Fruit fly (Drosophila melanogaster) whole organism, embryonic: Measurements from ENCODE around the gene beat-IIa.

Experiments
- Aef1 ChIP-seq: fragments of 200-800 bp; sonication (Bioruptor generic); IDR thresholded peaks from 3 replicates; pipeline ENCODE4 v1.3.6; 2022; ENCODE audit warnings: missing biosample characterization, missing genetic modification characterization
- Atf-2 ChIP-seq: fragments of 200-800 bp; sonication (Bioruptor generic); optimal IDR thresholded peaks from 2 replicates; lab custom pipeline; 2016; ENCODE audit warnings: missing biosample characterization, missing genetic modification characterization
- Awh ChIP-seq: fragments of 200-800 bp; sonication (Bioruptor generic); IDR thresholded peaks from 2 replicates; pipeline ENCODE4, ENCODE4 v1.3.6; 2022; ENCODE audit warnings: missing biosample characterization, missing genetic modification characterization
- Bteb2 ChIP-seq: fragments of 200-800 bp; sonication (Bioruptor generic); optimal IDR thresholded peaks from 2 replicates; lab custom pipeline; 2016; ENCODE audit warnings: missing biosample characterization, missing genetic modification characterization
- CG1024 ChIP-seq: fragments of 200-800 bp; sonication (Bioruptor generic); IDR thresholded peaks from 2 replicates; pipeline ENCODE4 v1.3.6; 2022; ENCODE audit warnings: missing biosample characterization, missing genetic modification characterization
- CG10654 ChIP-seq: fragments of 200-800 bp; sonication (Bioruptor generic); optimal IDR thresholded peaks from 2 replicates; lab custom pipeline; 2016; ENCODE audit warnings: missing biosample characterization, missing genetic modification characterization
- CG10979 ChIP-seq: fragments of 200-800 bp; sonication (Bioruptor generic); optimal IDR thresholded peaks from 2 replicates; lab custom pipeline; 2018; ENCODE audit warnings: missing biosample characterization, mild to moderate bottlenecking, missing genetic modification characterization, moderate library complexity
- CG11247 ChIP-seq: fragments of 200-800 bp; sonication (Bioruptor generic); IDR thresholded peaks from 2 replicates; pipeline ENCODE4 v1.3.6; 2022; ENCODE audit warnings: missing biosample characterization, missing genetic modification characterization
- CG12104 ChIP-seq: fragments of 200-800 bp; sonication (Bioruptor generic); optimal IDR thresholded peaks from 3 replicates; lab custom pipeline; 2016; ENCODE audit warnings: missing biosample characterization, missing genetic modification characterization
- CG12236 ChIP-seq: fragments of 200-800 bp; sonication (Bioruptor generic); optimal IDR thresholded peaks from 2 replicates; lab custom pipeline; 2016; ENCODE audit warnings: missing biosample characterization, missing genetic modification characterization
- CG12769 ChIP-seq: fragments of 200-800 bp; sonication (Bioruptor generic); optimal IDR thresholded peaks from 2 replicates; lab custom pipeline; 2019; ENCODE audit warnings: missing biosample characterization, mild to moderate bottlenecking, missing genetic modification characterization, moderate library complexity
- CG14014 ChIP-seq: fragments of 200-800 bp; sonication (Bioruptor generic); IDR thresholded peaks from 2 replicates; pipeline ENCODE4 v1.3.6; 2022; ENCODE audit warnings: missing biosample characterization, missing genetic modification characterization
- CG14710 ChIP-seq: fragments of 200-800 bp; sonication (Bioruptor generic); optimal IDR thresholded peaks from 3 replicates; lab custom pipeline; 2019; ENCODE audit warnings: missing biosample characterization, mild to moderate bottlenecking, missing genetic modification characterization, moderate library complexity
- CG1647 ChIP-seq: fragments of 200-800 bp; sonication (Bioruptor generic); optimal IDR thresholded peaks from 3 replicates; lab custom pipeline; 2016; ENCODE audit warnings: missing biosample characterization, missing genetic modification characterization
- CG16779 ChIP-seq: fragments of 200-800 bp; sonication (Bioruptor generic); IDR thresholded peaks from 2 replicates; pipeline ENCODE4 v1.3.6; 2022; ENCODE audit warnings: missing biosample characterization, missing genetic modification characterization
- CG16813 ChIP-seq: fragments of 200-800 bp; sonication (Bioruptor generic); IDR thresholded peaks from 3 replicates; pipeline ENCODE4 v1.3.6; 2022; ENCODE audit warnings: missing biosample characterization, missing genetic modification characterization; ENCODE audit not compliant: partially characterized antibody
- CG18476 ChIP-seq: fragments of 200-800 bp; sonication (Bioruptor generic); optimal IDR thresholded peaks from 2 replicates; lab custom pipeline; 2016; ENCODE audit warnings: missing biosample characterization, mild to moderate bottlenecking, missing genetic modification characterization
- CG2202 ChIP-seq: fragments of 200-800 bp; sonication (Bioruptor generic); optimal IDR thresholded peaks from 2 replicates; lab custom pipeline; 2018; ENCODE audit warnings: missing biosample characterization, mild to moderate bottlenecking, missing genetic modification characterization
- CG30431 ChIP-seq: fragments of 200-800 bp; sonication (Bioruptor generic); optimal IDR thresholded peaks from 2 replicates; lab custom pipeline; 2017; ENCODE audit warnings: missing biosample characterization, missing genetic modification characterization
- CG31224 ChIP-seq: fragments of 200-800 bp; sonication (Bioruptor generic); IDR thresholded peaks from 2 replicates; pipeline ENCODE4 v1.3.6; 2022; ENCODE audit warnings: missing biosample characterization, missing genetic modification characterization
- CG31365 ChIP-seq: fragments of 200-800 bp; sonication (Bioruptor generic); optimal IDR thresholded peaks from 2 replicates; lab custom pipeline; 2018; ENCODE audit warnings: missing biosample characterization, mild to moderate bottlenecking, missing genetic modification characterization
- CG4282 ChIP-seq: fragments of 200-800 bp; sonication (Bioruptor generic); optimal IDR thresholded peaks from 2 replicates; lab custom pipeline; 2016; ENCODE audit warnings: missing biosample characterization, missing genetic modification characterization
- CG4854 ChIP-seq: fragments of 200-800 bp; sonication (Bioruptor generic); optimal IDR thresholded peaks from 2 replicates; lab custom pipeline; 2016; ENCODE audit warnings: missing biosample characterization, missing genetic modification characterization, inconsistent platforms
- CG5180 ChIP-seq: fragments of 200-800 bp; sonication (Bioruptor generic); optimal IDR thresholded peaks from 3 replicates; lab custom pipeline; 2017; ENCODE audit warnings: missing biosample characterization, missing genetic modification characterization, mild to moderate bottlenecking, moderate library complexity, missing genetic modification reagents
- CG6175 ChIP-seq: fragments of 200-800 bp; sonication (Bioruptor generic); IDR thresholded peaks from 3 replicates; pipeline ENCODE4 v1.3.6; 2022; ENCODE audit warnings: missing biosample characterization, missing genetic modification characterization
- CG6689 ChIP-seq: fragments of 200-800 bp; sonication (Bioruptor generic); IDR thresholded peaks from 2 replicates; pipeline ENCODE4 v1.3.6; 2022; ENCODE audit warnings: missing biosample characterization, missing genetic modification characterization
- CG8944 ChIP-seq: fragments of 200-800 bp; sonication (Bioruptor generic); optimal IDR thresholded peaks from 3 replicates; lab custom pipeline; 2016; ENCODE audit warnings: missing biosample characterization, missing genetic modification characterization
- CG9797 ChIP-seq: fragments of 200-800 bp; sonication (Bioruptor generic); optimal IDR thresholded peaks from 3 replicates; lab custom pipeline; 2018; ENCODE audit warnings: missing biosample characterization, mild to moderate bottlenecking, missing genetic modification characterization
- CG9932 ChIP-seq: fragments of 200-800 bp; sonication (Bioruptor generic); IDR thresholded peaks from 2 replicates; pipeline ENCODE4 v1.3.6; 2022; ENCODE audit warnings: missing biosample characterization, missing genetic modification characterization
- CoRest ChIP-seq: fragments of 200-800 bp; sonication (Bioruptor generic); optimal IDR thresholded peaks from 3 replicates; lab custom pipeline; 2018; ENCODE audit warnings: missing biosample characterization, mild to moderate bottlenecking, missing genetic modification characterization, moderate library complexity
- D19A ChIP-seq: fragments of 200-800 bp; optimal IDR thresholded peaks from 3 replicates; lab custom pipeline; 2019; ENCODE audit warnings: missing biosample characterization, mild to moderate bottlenecking, missing genetic modification characterization, moderate library complexity
- Dad ChIP-seq: fragments of 200-800 bp; sonication (Bioruptor generic); optimal IDR thresholded peaks from 3 replicates; lab custom pipeline; 2016; ENCODE audit warnings: missing biosample characterization, missing genetic modification characterization
- E2f2 ChIP-seq: fragments of 200-800 bp; sonication (Bioruptor generic); IDR thresholded peaks from 2 replicates; pipeline ENCODE4 v1.3.6; 2022; ENCODE audit warnings: missing biosample characterization, missing genetic modification characterization
- ERR ChIP-seq: fragments of 200-800 bp; sonication (Bioruptor generic); optimal IDR thresholded peaks from 2 replicates; lab custom pipeline; 2016; ENCODE audit warnings: missing biosample characterization, missing genetic modification characterization
- Fer1 ChIP-seq: fragments of 200-800 bp; sonication (Bioruptor generic); optimal IDR thresholded peaks from 2 replicates; lab custom pipeline; 2017; ENCODE audit warnings: missing biosample characterization, mild to moderate bottlenecking, missing genetic modification characterization
- Gug ChIP-seq: fragments of 200-800 bp; sonication (Bioruptor generic); IDR thresholded peaks from 4 replicates; pipeline ENCODE4 v1.3.6; 2022; ENCODE audit warnings: missing biosample characterization, missing genetic modification characterization
- Hmr ChIP-seq: fragments of 200-800 bp; sonication (Bioruptor generic); optimal IDR thresholded peaks from 3 replicates; lab custom pipeline; 2017; ENCODE audit warnings: mild to moderate bottlenecking, missing biosample characterization, missing genetic modification reagents, missing genetic modification characterization
- Lhr ChIP-seq: fragments of 200-800 bp; sonication (Bioruptor generic); optimal IDR thresholded peaks from 3 replicates; lab custom pipeline; 2017; ENCODE audit warnings: mild to moderate bottlenecking, missing biosample characterization, missing genetic modification reagents, missing genetic modification characterization
- Myb ChIP-seq: fragments of 200-800 bp; sonication (Bioruptor generic); optimal IDR thresholded peaks from 2 replicates; lab custom pipeline; 2016; ENCODE audit warnings: missing biosample characterization, missing genetic modification characterization
- NK7.1 ChIP-seq: fragments of 200-800 bp; sonication (Bioruptor generic); optimal IDR thresholded peaks from 3 replicates; lab custom pipeline; 2016; ENCODE audit warnings: missing biosample characterization, missing genetic modification characterization
- Scr ChIP-seq: fragments of 200-800 bp; sonication (Bioruptor generic); IDR thresholded peaks from 2 replicates; pipeline ENCODE4 v1.3.6; 2022; ENCODE audit warnings: missing biosample characterization, missing genetic modification characterization; ENCODE audit not compliant: partially characterized antibody
- ab ChIP-seq: fragments of 200-800 bp; sonication (Bioruptor generic); optimal IDR thresholded peaks from 2 replicates; lab custom pipeline; 2016; ENCODE audit warnings: missing biosample characterization, missing genetic modification characterization
- corto ChIP-seq: fragments of 200-800 bp; sonication (Bioruptor generic); optimal IDR thresholded peaks from 2 replicates; lab custom pipeline; 2016; ENCODE audit warnings: missing biosample characterization, mild to moderate bottlenecking, missing genetic modification characterization, moderate library complexity
- kah ChIP-seq: fragments of 200-800 bp; sonication (Bioruptor generic); optimal IDR thresholded peaks from 2 replicates; lab custom pipeline; 2018; ENCODE audit warnings: missing biosample characterization, mild to moderate bottlenecking, missing genetic modification characterization
- nau ChIP-seq: fragments of 200-800 bp; sonication (Bioruptor generic); optimal IDR thresholded peaks from 3 replicates; lab custom pipeline; 2017; ENCODE audit warnings: missing biosample characterization, mild to moderate bottlenecking, missing genetic modification characterization, missing genetic modification reagents
- odd ChIP-seq: fragments of 200-800 bp; sonication (Bioruptor generic); optimal IDR thresholded peaks from 2 replicates; lab custom pipeline; 2017; ENCODE audit warnings: missing biosample characterization, mild to moderate bottlenecking, missing genetic modification characterization
- ranshi ChIP-seq: fragments of 200-800 bp; sonication (Bioruptor generic); IDR thresholded peaks from 2 replicates; pipeline ENCODE4 v1.3.6; 2022; ENCODE audit warnings: missing biosample characterization, missing genetic modification characterization
- stwl ChIP-seq: fragments of 200-800 bp; sonication (Bioruptor generic); optimal IDR thresholded peaks from 3 replicates; lab custom pipeline; 2018; ENCODE audit warnings: missing biosample characterization, mild to moderate bottlenecking, missing genetic modification characterization, moderate library complexity
- twi ChIP-seq: fragments of 200-800 bp; optimal IDR thresholded peaks from 2 replicates; lab custom pipeline; 2019; ENCODE audit warnings: missing biosample characterization, mild to moderate bottlenecking, missing genetic modification characterization, moderate library complexity
- zf30C ChIP-seq: fragments of 200-800 bp; sonication (Bioruptor generic); optimal IDR thresholded peaks from 3 replicates; lab custom pipeline; 2018; ENCODE audit warnings: missing biosample characterization, mild to moderate bottlenecking, missing genetic modification characterization

beat-IIa gene

DNA sequence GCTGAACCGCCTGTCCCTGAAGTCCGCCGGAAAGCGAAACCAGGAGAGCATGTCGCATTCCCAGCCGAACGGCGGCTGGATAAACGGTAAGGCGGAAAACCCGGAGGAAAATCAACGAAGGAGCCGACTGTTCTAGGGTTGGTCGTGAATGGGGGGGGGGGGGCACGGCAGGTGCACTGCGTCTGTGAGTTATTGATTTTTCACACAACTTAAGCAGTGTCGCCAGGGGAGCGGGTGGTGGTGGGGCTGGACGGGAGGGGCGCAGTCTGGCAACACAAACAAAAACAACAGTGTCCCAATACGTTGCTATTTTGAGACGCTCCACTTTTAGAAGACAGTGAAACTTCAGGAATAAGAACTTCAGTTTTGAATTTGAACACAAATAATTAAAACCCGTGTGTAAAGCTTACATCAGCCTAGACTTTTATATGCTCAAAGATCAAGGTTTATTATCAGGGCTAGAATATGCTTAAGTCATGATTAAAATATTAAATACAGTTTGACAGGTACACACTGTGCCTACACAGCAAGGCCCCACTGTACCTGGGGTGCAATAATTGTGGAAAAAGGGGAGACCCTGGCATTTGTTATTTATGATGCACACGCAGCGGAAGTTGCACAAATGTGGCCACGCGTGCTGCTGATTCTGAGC lies 20.4 kb upstream of the beat-IIa start (continued):
- TF ChIP-seq Myb (GFP tag; lab: Kevin White, UChicago) (no peak), stwl (no peak), CG31224 (GFP tag; lab: Robert Waterston, UW) (no peak; the same call in 1 of the 2 replicates), Scr (GFP tag; lab: Robert Waterston, UW) (no peak), CG14710 (tag; lab: Kevin White, UChicago) (peak; percentile 72), Lhr (GFP tag; lab: Kevin White, UChicago) (peak; percentile 12), Bteb2 (no peak), Dad (peak; percentile 17), corto (GFP tag; lab: Kevin White, UChicago) (no peak), CG4854 (GFP tag; lab: Kevin White, UChicago) (no peak), CG1647 (GFP tag; lab: Kevin White, UChicago) (peak; percentile 23), ERR (GFP tag; lab: Kevin White, UChicago) (no peak), Gug (GFP tag; lab: Robert Waterston, UW) (peak; percentile 66; the same call in 3 of the 4 replicates), D19A (tag; lab: Kevin White, UChicago) (peak; percentile 68), ab (GFP tag; lab: Kevin White, UChicago) (no peak), CG6175 (GFP tag; lab: Robert Waterston, UW) (no peak), CoRest (tag; lab: Kevin White, UChicago) (peak; percentile 72), CG8944 (peak; percentile 32), CG12236 (peak; percentile 31), CG4282 (GFP tag; lab: Kevin White, UChicago) (no peak), CG6689 (GFP tag; lab: Robert Waterston, UW) (peak; percentile 74), CG5180 (peak; percentile 24), ranshi (GFP tag; lab: Robert Waterston, UW) (peak; percentile 77), nau (GFP tag; lab: Kevin White, UChicago) (peak; percentile 85), CG31365 (tag; lab: Kevin White, UChicago) (no peak), CG9797 (GFP tag; lab: Kevin White, UChicago) (no peak), CG10654 (GFP tag; lab: Kevin White, UChicago) (peak; percentile 53), odd (GFP tag; lab: Kevin White, UChicago) (no peak), CG14014 (peak; percentile 61), CG1024 (GFP tag; lab: Robert Waterston, UW) (peak; percentile 28; the same call in 1 of the 2 replicates), Awh (GFP tag; lab: Robert Waterston, UW) (peak; percentile 66), CG18476 (GFP tag; lab: Kevin White, UChicago) (peak; percentile 50), kah (peak; percentile 49), CG11247 (GFP tag; lab: Robert Waterston, UW) (peak; percentile 56; the same call in 1 of the 2 replicates), Atf-2 (GFP tag; lab: Kevin White, UChicago) (no peak), CG30431 (GFP tag; lab: Kevin White, UChicago) (peak; percentile 42), CG9932 (GFP tag; lab: Robert Waterston, UW) (peak; percentile 49), Fer1 (GFP tag; lab: Kevin White, UChicago) (peak; percentile 72), CG12104 (GFP tag; lab: Kevin White, UChicago) (peak; percentile 29), NK7.1 (GFP tag; lab: Kevin White, UChicago) (no peak), zf30C (no peak), twi (tag; lab: Kevin White, UChicago) (peak; percentile 35), CG10979 (peak; percentile 80), CG16813 (no peak), CG16779 (GFP tag; lab: Robert Waterston, UW) (0 out of 2 replicates have a peak, but pooled peaks have one; percentile 18), Aef1 (peak; percentile 57; the same call in 2 of the 3 replicates), Hmr (GFP tag; lab: Kevin White, UChicago) (peak; percentile 30), CG2202 (tag; lab: Kevin White, UChicago) (peak; percentile 20), CG12769 (peak; percentile 74), E2f2 (peak; percentile 39)
